Fruit fly (Drosophila melanogaster) whole organism, embryonic: Measurements from ENCODE around the gene Spn88Ea.

Source experiments
- Asciz ChIP-seq: fragments of 200-800 bp; sonication (Bioruptor generic); optimal IDR thresholded peaks from 2 replicates; lab custom pipeline; 2017; ENCODE audit warnings: missing biosample characterization, mild to moderate bottlenecking, missing genetic modification characterization, missing genetic modification reagents
- Atf6 ChIP-seq: fragments of 200-800 bp; sonication (Bioruptor generic); IDR thresholded peaks from 2 replicates; pipeline ENCODE4 v1.3.6; 2022; ENCODE audit warnings: missing biosample characterization, missing genetic modification characterization
- Bteb2 ChIP-seq: fragments of 200-800 bp; sonication (Bioruptor generic); optimal IDR thresholded peaks from 2 replicates; lab custom pipeline; 2016; ENCODE audit warnings: missing biosample characterization, missing genetic modification characterization
- CG11247 ChIP-seq: fragments of 200-800 bp; sonication (Bioruptor generic); IDR thresholded peaks from 2 replicates; pipeline ENCODE4 v1.3.6; 2022; ENCODE audit warnings: missing biosample characterization, missing genetic modification characterization
- CG11398 ChIP-seq: fragments of 200-800 bp; sonication (Bioruptor generic); optimal IDR thresholded peaks from 2 replicates; lab custom pipeline; 2016; ENCODE audit warnings: missing biosample characterization, missing genetic modification characterization
- CG11723 ChIP-seq: fragments of 200-800 bp; sonication (Bioruptor generic); optimal IDR thresholded peaks from 2 replicates; lab custom pipeline; 2017; ENCODE audit warnings: missing biosample characterization, mild to moderate bottlenecking, missing genetic modification characterization
- CG12942 ChIP-seq: fragments of 200-800 bp; sonication (Bioruptor generic); optimal IDR thresholded peaks from 3 replicates; lab custom pipeline; 2016; ENCODE audit warnings: missing biosample characterization, missing genetic modification characterization
- CG13296 ChIP-seq: fragments of 200-800 bp; sonication (Bioruptor generic); optimal IDR thresholded peaks from 3 replicates; lab custom pipeline; 2018; ENCODE audit warnings: missing biosample characterization, mild to moderate bottlenecking, missing genetic modification characterization
- CG14965 ChIP-seq: fragments of 200-800 bp; sonication (Bioruptor generic); optimal IDR thresholded peaks from 2 replicates; lab custom pipeline; 2016; ENCODE audit warnings: missing biosample characterization, missing genetic modification characterization, borderline replicate concordance
- CG15479 ChIP-seq: fragments of 200-800 bp; sonication (Bioruptor generic); optimal IDR thresholded peaks from 3 replicates; lab custom pipeline; 2019; ENCODE audit warnings: missing biosample characterization, mild to moderate bottlenecking, missing genetic modification characterization, moderate library complexity
- CG16813 ChIP-seq: fragments of 200-800 bp; sonication (Bioruptor generic); IDR thresholded peaks from 3 replicates; pipeline ENCODE4 v1.3.6; 2022; ENCODE audit warnings: missing biosample characterization, missing genetic modification characterization; ENCODE audit not compliant: partially characterized antibody
- CG18011 ChIP-seq: fragments of 200-800 bp; sonication (Bioruptor generic); optimal IDR thresholded peaks from 2 replicates; lab custom pipeline; 2017; ENCODE audit warnings: missing biosample characterization, missing genetic modification characterization, mild to moderate bottlenecking, moderate library complexity, missing genotype
- CG18764 ChIP-seq: fragments of 200-800 bp; sonication (Bioruptor generic); optimal IDR thresholded peaks from 3 replicates; lab custom pipeline; 2016; ENCODE audit warnings: missing biosample characterization, missing genetic modification characterization
- CG2129 ChIP-seq: fragments of 200-800 bp; sonication (Bioruptor generic); IDR thresholded peaks from 2 replicates; pipeline ENCODE4 v1.3.6; 2022; ENCODE audit warnings: missing biosample characterization, missing genetic modification characterization; ENCODE audit not compliant: partially characterized antibody
- CG30403 ChIP-seq: fragments of 200-800 bp; sonication (Bioruptor generic); optimal IDR thresholded peaks from 3 replicates; lab custom pipeline; 2016; ENCODE audit warnings: missing biosample characterization, missing genetic modification characterization
- CG3281 ChIP-seq: fragments of 200-800 bp; sonication (Bioruptor generic); optimal IDR thresholded peaks from 3 replicates; lab custom pipeline; 2017; ENCODE audit warnings: missing biosample characterization, mild to moderate bottlenecking, missing genetic modification characterization
- CG4328 ChIP-seq: fragments of 200-800 bp; sonication (Bioruptor generic); optimal IDR thresholded peaks from 3 replicates; lab custom pipeline; 2017; ENCODE audit warnings: missing biosample characterization, missing genetic modification reagents, missing genetic modification characterization
- CG6765 ChIP-seq: fragments of 200-800 bp; sonication (Bioruptor generic); optimal IDR thresholded peaks from 3 replicates; lab custom pipeline; 2017; ENCODE audit warnings: missing biosample characterization, mild to moderate bottlenecking, missing genetic modification characterization
- CG7271 ChIP-seq: fragments of 200-800 bp; sonication (Bioruptor generic); optimal IDR thresholded peaks from 2 replicates; lab custom pipeline; 2018; ENCODE audit warnings: missing biosample characterization, mild to moderate bottlenecking, missing genetic modification characterization, moderate library complexity
- CG7987 ChIP-seq: fragments of 200-800 bp; sonication (Bioruptor generic); optimal IDR thresholded peaks from 2 replicates; lab custom pipeline; 2018; ENCODE audit warnings: missing biosample characterization, mild to moderate bottlenecking, missing genetic modification characterization, moderate library complexity
- CG9609 ChIP-seq: fragments of 200-800 bp; sonication (Bioruptor generic); optimal IDR thresholded peaks from 3 replicates; lab custom pipeline; 2016; ENCODE audit warnings: missing biosample characterization, missing genetic modification characterization
- Dip2 ChIP-seq: fragments of 200-800 bp; sonication (Bioruptor generic); IDR thresholded peaks from 2 replicates; pipeline ENCODE4 v1.3.6; 2022; ENCODE audit warnings: missing biosample characterization, missing genetic modification characterization
- Dref ChIP-seq: fragments of 200-800 bp; sonication (Bioruptor generic); IDR thresholded peaks from 2 replicates; pipeline ENCODE4 v1.3.6; 2022; ENCODE audit warnings: missing biosample characterization, missing genetic modification characterization
- Elba2 ChIP-seq: fragments of 200-800 bp; sonication (Bioruptor generic); optimal IDR thresholded peaks from 3 replicates; lab custom pipeline; 2016; ENCODE audit warnings: missing biosample characterization, missing genetic modification characterization
- Gsc ChIP-seq: fragments of 200-800 bp; sonication (Bioruptor generic); IDR thresholded peaks from 2 replicates; pipeline ENCODE4 v1.3.6; 2022; ENCODE audit warnings: missing biosample characterization, missing genetic modification characterization
- Hmx ChIP-seq: fragments of 200-800 bp; sonication (Bioruptor generic); optimal IDR thresholded peaks from 2 replicates; lab custom pipeline; 2016; ENCODE audit warnings: missing biosample characterization, missing genetic modification characterization
- MBD-R2 ChIP-seq: fragments of 200-800 bp; sonication (Bioruptor generic); IDR thresholded peaks from 2 replicates; pipeline ENCODE4 v1.3.6; 2022; ENCODE audit warnings: missing biosample characterization, missing genetic modification characterization
- NC2α ChIP-seq: fragments of 200-800 bp; sonication (Bioruptor generic); optimal IDR thresholded peaks from 2 replicates; lab custom pipeline; 2016; ENCODE audit warnings: missing biosample characterization, missing genetic modification characterization
- caup ChIP-seq: fragments of 200-800 bp; sonication (Bioruptor generic); optimal IDR thresholded peaks from 3 replicates; lab custom pipeline; 2017; ENCODE audit warnings: missing biosample characterization, mild to moderate bottlenecking, missing genetic modification characterization, moderate library complexity; ENCODE audit not compliant: severe bottlenecking
- corto ChIP-seq: fragments of 200-800 bp; sonication (Bioruptor generic); optimal IDR thresholded peaks from 2 replicates; lab custom pipeline; 2016; ENCODE audit warnings: missing biosample characterization, mild to moderate bottlenecking, missing genetic modification characterization, moderate library complexity
- disco-r ChIP-seq: fragments of 200-800 bp; sonication (Bioruptor generic); optimal IDR thresholded peaks from 2 replicates; lab custom pipeline; 2016; ENCODE audit warnings: missing biosample characterization, missing genetic modification characterization
- dmrt11E ChIP-seq: fragments of 200-800 bp; sonication (Bioruptor generic); optimal IDR thresholded peaks from 3 replicates; lab custom pipeline; 2018; ENCODE audit warnings: missing biosample characterization, mild to moderate bottlenecking, missing genetic modification characterization, moderate library complexity
- dpn ChIP-seq, 2 experiments: fragments of 200-800 bp; sonication (Bioruptor generic); optimal IDR thresholded peaks; 3 replicates each; lab custom pipeline; 2016; ENCODE audit warnings: missing biosample characterization in 2 of 2, missing genetic modification characterization in 2 of 2
- esg ChIP-seq: fragments of 200-800 bp; sonication (Bioruptor generic); conservative IDR thresholded peaks from 2 replicates; pipeline ENCODE4 v1.3.6; 2022; ENCODE audit warnings: missing biosample characterization, missing genetic modification characterization
- fu2 ChIP-seq: fragments of 200-800 bp; sonication (Bioruptor generic); optimal IDR thresholded peaks from 2 replicates; lab custom pipeline; 2016; ENCODE audit warnings: missing biosample characterization, missing genetic modification characterization
- her ChIP-seq: fragments of 200-800 bp; sonication (Bioruptor generic); optimal IDR thresholded peaks from 2 replicates; lab custom pipeline; 2016; ENCODE audit warnings: missing biosample characterization, missing genetic modification characterization
- hkb ChIP-seq, 2 experiments: fragments of 200-800 bp in 1 of 2; fragments of >200 bp in 1 of 2; sonication (Bioruptor generic) in 1 of 2; IDR thresholded peaks in 1 of 2; optimal IDR thresholded peaks in 1 of 2; 2 replicates each; pipeline versions ENCODE4 v1.3.6 to Lab custom; 2017 to 2022; ENCODE audit warnings: missing biosample characterization in 1 of 2, missing genetic modification characterization in 1 of 2
- kni ChIP-seq: fragments of 200-800 bp; sonication (Bioruptor generic); optimal IDR thresholded peaks from 3 replicates; lab custom pipeline; 2017; ENCODE audit warnings: mild to moderate bottlenecking, missing biosample characterization, missing genetic modification reagents, missing genetic modification characterization
- lola ChIP-seq, 3 experiments: fragments of >200 bp in 2 of 3; fragments of 200-800 bp in 1 of 3; sonication (Bioruptor generic) in 1 of 3; optimal IDR thresholded peaks; 2 replicates each; lab custom pipeline; 2017 to 2019; ENCODE audit warnings: missing biosample characterization in 3 of 3, missing genetic modification characterization in 3 of 3, mild to moderate bottlenecking in 1 of 3, moderate library complexity in 1 of 3
- oc ChIP-seq: fragments of 200-800 bp; sonication (Bioruptor generic); optimal IDR thresholded peaks from 2 replicates; lab custom pipeline; 2018; ENCODE audit warnings: missing biosample characterization, mild to moderate bottlenecking, missing genetic modification characterization, moderate library complexity
- phol ChIP-seq: fragments of 200-800 bp; sonication (Bioruptor generic); optimal IDR thresholded peaks from 3 replicates; lab custom pipeline; 2018; ENCODE audit warnings: missing biosample characterization, mild to moderate bottlenecking, missing genetic modification characterization, moderate library complexity
- pum ChIP-seq: fragments of 200-800 bp; sonication (Bioruptor generic); optimal IDR thresholded peaks from 2 replicates; lab custom pipeline; 2016; ENCODE audit warnings: missing biosample characterization, missing genetic modification characterization
- rib ChIP-seq: fragments of 200-800 bp; sonication (Bioruptor generic); IDR thresholded peaks from 2 replicates; pipeline ENCODE4 v1.3.6; 2022; ENCODE audit warnings: missing biosample characterization, missing genetic modification characterization
- sc ChIP-seq, 3 experiments: fragments of >200 bp in 2 of 3; fragments of 200-800 bp in 1 of 3; sonication (Bioruptor generic) in 1 of 3; optimal IDR thresholded peaks; 2 replicates in 2 of 3; 3 replicates in 1 of 3; lab custom pipeline; 2017; ENCODE audit warnings: mild to moderate bottlenecking in 1 of 3, missing biosample characterization in 1 of 3, missing genetic modification characterization in 1 of 3, missing genetic modification reagents in 1 of 3
- shn ChIP-seq: fragments of 200-800 bp; sonication (Bioruptor generic); optimal IDR thresholded peaks from 3 replicates; lab custom pipeline; 2016; ENCODE audit warnings: missing biosample characterization, missing genetic modification characterization
- sug ChIP-seq: fragments of 200-800 bp; optimal IDR thresholded peaks from 2 replicates; lab custom pipeline; 2019; ENCODE audit warnings: missing biosample characterization, mild to moderate bottlenecking, missing genetic modification characterization, moderate library complexity
- zfh2 ChIP-seq: fragments of 200-800 bp; sonication (Bioruptor generic); optimal IDR thresholded peaks from 2 replicates; lab custom pipeline; 2016; ENCODE audit warnings: missing biosample characterization, missing genetic modification characterization

Spn88Ea gene

DNA sequence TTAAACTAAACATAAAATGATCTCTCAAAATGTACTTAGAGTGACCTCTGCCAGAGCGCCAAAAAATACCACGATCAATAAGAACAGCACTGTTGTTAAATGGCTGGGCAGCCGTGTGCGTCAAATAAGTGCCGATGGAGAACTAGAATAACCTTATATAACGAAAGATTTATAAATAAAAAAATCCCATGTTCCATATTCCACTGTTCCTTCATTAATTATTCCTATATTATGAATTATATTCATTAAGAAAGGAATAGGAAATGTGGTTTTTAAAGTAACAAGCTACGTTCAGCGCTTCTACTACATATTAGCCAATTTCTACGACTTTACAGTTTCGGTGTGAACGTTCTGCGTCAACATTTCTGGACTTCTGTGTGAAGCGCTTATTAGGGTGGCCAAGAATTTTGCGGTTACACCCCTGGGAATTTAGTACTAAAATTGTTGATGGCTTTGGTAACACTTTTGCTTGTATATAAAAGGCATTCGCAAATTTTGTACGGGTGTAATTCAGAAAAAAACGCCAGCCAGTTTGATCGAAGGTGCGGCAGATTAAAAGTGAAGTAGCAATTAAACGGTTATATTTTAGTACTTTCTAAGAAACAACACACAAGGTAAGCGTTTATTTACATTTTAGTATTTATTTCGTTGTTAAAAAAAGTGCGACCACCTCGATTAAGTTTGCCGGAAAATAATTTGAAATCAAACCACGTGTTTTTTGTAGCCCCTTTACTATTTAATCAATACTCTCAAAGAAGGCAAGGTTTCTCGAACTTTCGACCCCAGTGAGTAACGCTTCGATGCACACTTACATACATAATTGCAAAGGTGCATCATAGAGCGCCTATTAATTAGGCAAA is 36.2 kb upstream of the Spn88Ea start, which contains the start of the genes tefu and Hsc70-4 (continued):
- TF ChIP-seq lola (GFP tag; optimal IDR thresholded peaks at IDR 0.05; lab: Kevin White, UChicago) (peak in 2 of 3 experiments; percentile 64 to 93), corto (GFP tag; lab: Kevin White, UChicago) (no peak), disco-r (GFP tag; lab: Kevin White, UChicago) (no peak), caup (GFP tag; lab: Kevin White, UChicago) (peak; percentile 38), MBD-R2 (peak; percentile 58), fu2 (GFP tag; lab: Kevin White, UChicago) (peak; percentile 48), dmrt11E (tag; lab: Kevin White, UChicago) (peak; percentile 73), CG11398 (no peak), CG16813 (no peak), Gsc (GFP tag; lab: Robert Waterston, UW) (peak; percentile 42; the same call in 1 of the 2 replicates), CG11247 (GFP tag; lab: Robert Waterston, UW) (peak; percentile 48; the same call in 1 of the 2 replicates), shn (peak; percentile 77), Hmx (GFP tag; lab: Kevin White, UChicago) (no peak), CG3281 (GFP tag; lab: Kevin White, UChicago) (peak; percentile 44), Atf6 (GFP tag; lab: Robert Waterston, UW) (peak; percentile 73), CG11723 (GFP tag; lab: Kevin White, UChicago) (peak; percentile 69), CG18011 (GFP tag; lab: Kevin White, UChicago) (no peak), CG2129 (GFP tag; lab: Robert Waterston, UW) (no peak), zfh2 (GFP tag; lab: Kevin White, UChicago) (peak; percentile 81), esg (GFP tag; lab: Robert Waterston, UW) (peak; percentile 74), CG30403 (GFP tag; lab: Kevin White, UChicago) (peak; percentile 88), CG18764 (GFP tag; lab: Kevin White, UChicago) (peak; percentile 67), kni (peak; percentile 54), Dip2 (GFP tag; lab: Robert Waterston, UW) (0 out of 2 replicates have a peak, but pooled peaks have one; percentile 28), CG4328 (no peak), CG6765 (no peak)

DNA sequence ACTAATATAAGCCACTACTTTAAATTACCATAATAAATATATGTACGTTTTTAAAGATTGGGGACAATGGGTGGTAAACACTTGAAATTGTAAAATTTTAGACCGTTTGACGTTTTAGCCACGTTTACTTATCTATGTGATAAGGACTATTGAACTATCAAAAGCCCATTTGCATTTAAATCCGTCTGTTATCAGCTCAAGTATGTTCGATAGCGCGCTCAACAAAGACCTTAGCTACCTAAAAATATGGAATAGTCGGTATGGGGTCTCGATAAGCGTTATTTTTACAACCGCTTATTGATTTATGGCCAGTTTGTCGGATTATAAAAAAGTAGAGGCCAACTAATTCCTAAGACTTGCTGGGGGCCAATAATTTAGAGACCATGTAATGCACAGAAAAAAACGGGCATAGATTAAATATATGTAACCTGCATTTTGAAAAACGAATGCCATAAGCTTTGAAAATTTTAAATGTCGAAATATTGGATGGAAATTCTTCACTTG is 25.4 kb upstream of the Spn88Ea start:
- TF ChIP-seq dpn (GFP tag; optimal IDR thresholded peaks at IDR 0.05; lab: Kevin White, UChicago) (no peak), CG7987 (GFP tag; lab: Kevin White, UChicago) (no peak), CG14965 (no peak), her (GFP tag; lab: Kevin White, UChicago) (no peak), Asciz (GFP tag; lab: Kevin White, UChicago) (peak; percentile 16), CG13296 (GFP tag; lab: Kevin White, UChicago) (peak; percentile 53), CG15479 (GFP tag; lab: Kevin White, UChicago) (no peak), sc (optimal IDR thresholded peaks at IDR 0.05; lab: Kevin White, UChicago) (no peak), sc (GFP tag; optimal IDR thresholded peaks at IDR 0.05; lab: Kevin White, UChicago) (no peak), CG12942 (GFP tag; lab: Kevin White, UChicago) (no peak), phol (tag; lab: Kevin White, UChicago) (no peak), Elba2 (GFP tag; lab: Kevin White, UChicago) (no peak), Bteb2 (GFP tag; lab: Kevin White, UChicago) (no peak), dmrt11E (tag; lab: Kevin White, UChicago) (no peak), pum (GFP tag; lab: Kevin White, UChicago) (no peak), rib (no peak), sug (tag; lab: Kevin White, UChicago) (peak; percentile 100), CG7271 (tag; lab: Kevin White, UChicago) (no peak), CG2129 (GFP tag; lab: Robert Waterston, UW) (no peak), Dref (GFP tag; lab: Robert Waterston, UW) (no peak), NC2α (GFP tag; lab: Kevin White, UChicago) (no peak), CG9609 (GFP tag; lab: Kevin White, UChicago) (no peak), oc (tag; lab: Kevin White, UChicago) (no peak), hkb (optimal IDR thresholded peaks at IDR 0.05; lab: Kevin White, UChicago) (no peak), hkb (GFP tag; IDR thresholded peaks at IDR 0.05; lab: Robert Waterston, UW) (no peak)
